Fruit fly (Drosophila melanogaster): ENCODE data around the gene CG32373.

Gene CG32373

DNA sequence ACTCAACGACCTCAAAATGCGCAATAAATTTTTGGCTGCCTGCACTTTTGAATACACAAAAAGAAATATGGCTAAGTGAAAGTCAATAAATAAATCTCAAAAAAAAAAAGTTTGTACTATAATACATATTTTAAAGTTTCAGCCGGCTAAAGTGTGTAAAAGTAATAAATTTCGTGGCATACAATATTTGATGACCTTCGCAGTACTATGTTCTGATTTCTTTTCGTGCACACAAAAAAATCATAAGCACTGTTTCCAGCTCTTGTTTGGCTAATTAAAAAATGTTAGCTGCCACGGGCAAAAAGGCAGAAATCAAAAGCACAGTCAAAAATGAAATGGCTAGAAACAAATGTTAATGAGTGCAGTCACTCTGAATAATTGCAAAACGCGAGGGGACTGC, 141.9 kb downstream of the CG32373 start (continued):
- TF ChIP-seq brk (GFP tag; optimal IDR thresholded peaks at IDR 0.05), result peak; percentile 88
- TF ChIP-seq fru (GFP tag; optimal IDR thresholded peaks at IDR 0.05), result peak; percentile 90
- peak; percentile 77 for TF ChIP-seq dsf (GFP tag; optimal IDR thresholded peaks at IDR 0.05; ENCODE audit: borderline replicate concordance)
- peak; percentile 87 for TF ChIP-seq Jra (GFP tag; optimal IDR thresholded peaks at IDR 0.05)
- peak; percentile 81 for TF ChIP-seq sage (GFP tag; optimal IDR thresholded peaks at IDR 0.05)
- peak; percentile 87 for TF ChIP-seq woc (GFP tag; optimal IDR thresholded peaks at IDR 0.05)
- TF ChIP-seq CG9705 (GFP tag; optimal IDR thresholded peaks at IDR 0.05), result peak; percentile 85
- TF ChIP-seq CrebA (GFP tag; optimal IDR thresholded peaks at IDR 0.05; ENCODE audit: borderline replicate concordance), result no peak

DNA sequence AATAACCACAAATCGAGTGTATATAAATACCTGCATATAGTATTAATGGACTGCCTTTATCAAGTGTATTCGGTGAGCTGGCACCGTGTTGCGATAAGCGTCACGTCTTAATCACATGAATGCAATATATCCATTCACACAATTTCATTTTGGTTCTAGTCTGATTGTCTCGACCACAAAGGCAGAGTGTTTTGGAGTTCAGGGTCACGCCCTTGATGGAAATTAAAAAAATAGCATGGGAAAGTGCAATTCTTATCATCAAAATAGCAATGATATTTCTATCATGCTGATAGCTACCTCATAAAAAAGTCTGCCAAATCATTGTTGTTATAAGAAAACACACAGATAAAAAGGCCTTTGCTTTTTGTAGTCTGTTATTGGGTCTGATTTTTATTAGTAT, 142.4 kb downstream of the CG32373 start:
- TF ChIP-seq Vsx2 (GFP tag; optimal IDR thresholded peaks at IDR 0.05; ENCODE audit: partially characterized antibody) (no peak), CrebA (GFP tag; optimal IDR thresholded peaks at IDR 0.05; ENCODE audit: borderline replicate concordance) (peak; percentile 15)

DNA sequence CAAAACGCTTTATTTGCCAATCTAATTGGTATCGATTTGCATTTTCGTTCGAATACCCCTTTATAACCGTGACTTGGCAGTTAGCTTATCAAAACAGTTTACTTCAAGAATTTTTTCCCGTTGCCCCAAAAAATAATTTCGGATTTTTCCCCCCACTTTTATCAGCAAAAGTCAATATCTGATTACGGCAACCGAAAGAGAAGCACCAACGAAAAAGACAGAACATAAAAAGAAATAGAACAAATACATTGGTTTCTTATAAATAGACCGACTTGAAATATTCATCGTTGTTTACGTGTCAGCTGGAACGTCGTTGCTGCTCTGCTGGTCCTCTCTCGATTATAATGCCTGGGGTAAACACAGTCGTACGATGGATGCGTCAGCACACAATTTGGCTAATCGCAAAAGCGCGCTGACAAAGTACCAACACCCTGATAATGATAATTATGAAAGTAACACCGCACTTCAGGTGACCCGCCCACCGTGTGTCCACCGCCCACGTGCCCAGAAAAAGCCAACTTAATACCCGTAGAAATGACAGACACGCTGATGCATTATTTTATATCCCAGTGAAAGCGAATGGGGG, 151.1 kb downstream of the CG32373 start:
- TF ChIP-seq tai (GFP tag; optimal IDR thresholded peaks at IDR 0.05) (no peak), CrebA (GFP tag; optimal IDR thresholded peaks at IDR 0.05; ENCODE audit: borderline replicate concordance) (peak; percentile 63), Jra (GFP tag; optimal IDR thresholded peaks at IDR 0.05) (peak; percentile 6), brk (GFP tag; optimal IDR thresholded peaks at IDR 0.05) (peak; percentile 18), h (GFP tag; optimal IDR thresholded peaks at IDR 0.05) (peak; percentile 54), Rel (GFP tag; optimal IDR thresholded peaks at IDR 0.05) (no peak), Rel (tag; optimal IDR thresholded peaks at IDR 0.05) (peak; percentile 91), dmrt93B (GFP tag; optimal IDR thresholded peaks at IDR 0.05) (no peak), fru (GFP tag; optimal IDR thresholded peaks at IDR 0.05) (peak; percentile 23), foxo (GFP tag; optimal IDR thresholded peaks at IDR 0.05) (peak in 1 of 2 experiments; percentile 23), br (GFP tag; optimal IDR thresholded peaks at IDR 0.05) (peak; percentile 22), Dif (GFP tag; optimal IDR thresholded peaks at IDR 0.05; ENCODE audit: partially characterized antibody) (no peak)

DNA sequence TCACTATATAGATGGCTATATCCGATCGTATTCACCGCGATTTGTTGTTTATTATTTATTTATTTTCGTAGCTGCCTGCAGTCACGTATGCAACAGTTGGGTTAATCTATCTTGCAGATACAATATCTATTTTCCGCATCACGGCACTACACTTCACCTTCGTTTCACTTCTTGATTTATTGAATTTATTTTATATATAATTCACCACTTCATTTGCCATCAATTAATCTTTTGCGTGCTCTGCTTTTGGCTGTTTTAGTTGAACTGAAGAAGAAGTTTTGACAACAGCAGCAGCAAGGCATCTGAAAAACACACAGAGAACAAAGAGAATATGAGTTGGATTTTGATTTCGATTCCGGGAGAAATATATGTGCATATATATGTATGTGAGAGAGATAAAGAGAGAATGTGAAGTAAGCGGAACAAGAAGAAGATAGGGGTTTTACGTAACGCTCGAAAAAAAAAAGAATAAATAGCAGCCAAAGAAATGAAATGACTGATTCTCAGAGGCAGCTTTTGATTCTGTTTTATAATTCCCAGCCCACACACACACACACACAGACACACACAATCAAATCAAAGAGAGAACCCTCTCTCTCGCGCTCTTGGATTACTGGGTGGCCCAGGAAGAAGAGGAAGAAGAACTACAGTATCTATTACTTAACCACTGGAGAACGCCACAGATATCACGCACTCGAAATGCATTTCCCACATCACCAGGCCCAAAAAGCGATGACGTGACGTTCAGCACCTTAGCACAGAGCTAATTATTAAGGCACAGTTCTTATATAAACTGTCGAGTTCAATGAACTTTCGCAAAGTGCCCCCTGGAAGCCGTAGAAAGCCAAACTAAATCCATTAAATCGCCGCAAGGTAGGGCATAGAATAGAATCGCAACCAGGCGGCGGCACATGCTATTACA, 154.3 kb downstream of the CG32373 start:
- TF ChIP-seq pan (optimal IDR thresholded peaks at IDR 0.05) (no peak), CrebA (GFP tag; optimal IDR thresholded peaks at IDR 0.05; ENCODE audit: borderline replicate concordance) (peak; percentile 68), HLH106 (tag; optimal IDR thresholded peaks at IDR 0.05) (no peak), woc (GFP tag; optimal IDR thresholded peaks at IDR 0.05) (no peak), brk (GFP tag; optimal IDR thresholded peaks at IDR 0.05) (peak; percentile 45), Mio (GFP tag; optimal IDR thresholded peaks at IDR 0.05) (no peak), lola (GFP tag; optimal IDR thresholded peaks at IDR 0.05) (no peak), Jra (GFP tag; optimal IDR thresholded peaks at IDR 0.05) (no peak), sv (GFP tag; optimal IDR thresholded peaks at IDR 0.05) (no peak), Sp1 (GFP tag; optimal IDR thresholded peaks at IDR 0.05) (peak; percentile 8), N (GFP tag; optimal IDR thresholded peaks at IDR 0.05) (peak; percentile 41), Rel (GFP tag; optimal IDR thresholded peaks at IDR 0.05) (no peak), Rel (tag; optimal IDR thresholded peaks at IDR 0.05) (peak; percentile 30), Vsx2 (GFP tag; optimal IDR thresholded peaks at IDR 0.05; ENCODE audit: partially characterized antibody) (no peak), fru (GFP tag; optimal IDR thresholded peaks at IDR 0.05) (peak; percentile 90), dsf (GFP tag; optimal IDR thresholded peaks at IDR 0.05; ENCODE audit: borderline replicate concordance) (no peak), dl (GFP tag; optimal IDR thresholded peaks at IDR 0.05; ENCODE audit: insufficient read depth in 1 of 2, partially characterized antibody in 2 of 2) (peak in 1 of 2 experiments; percentile 30), sage (GFP tag; optimal IDR thresholded peaks at IDR 0.05) (peak; percentile 38), GATAd (GFP tag; optimal IDR thresholded peaks at IDR 0.05) (no peak), Dif (GFP tag; optimal IDR thresholded peaks at IDR 0.05; ENCODE audit: partially characterized antibody) (peak; percentile 73), Hnf4 (GFP tag; optimal IDR thresholded peaks at IDR 0.05) (peak; percentile 1), jim (GFP tag; optimal IDR thresholded peaks at IDR 0.05) (no peak), Dfd (GFP tag; optimal IDR thresholded peaks at IDR 0.05) (peak; percentile 51)

Measured in whole organism, wandering third instar larva.